Worm (Caenorhabditis elegans) whole organism, L2 larva: ENCODE measurements around the gene shl-1.

Source experiments
- lin-39 ChIP-seq: fragments of 150-350 bp; optimal IDR thresholded peaks from 2 replicates; lab custom pipeline; 2014; ENCODE audit warnings: missing biosample characterization, missing genetic modification reagents, missing genetic modification characterization
- snpc-4 ChIP-seq: fragments of 150-350 bp; optimal IDR thresholded peaks from 2 replicates; lab custom pipeline; 2014; ENCODE audit warnings: missing biosample characterization, missing genetic modification characterization
- unc-62 ChIP-seq: fragments of 150-350 bp; optimal IDR thresholded peaks from 2 replicates; lab custom pipeline; 2014; ENCODE audit warnings: missing biosample characterization, missing genetic modification reagents, missing genetic modification characterization

DNA sequence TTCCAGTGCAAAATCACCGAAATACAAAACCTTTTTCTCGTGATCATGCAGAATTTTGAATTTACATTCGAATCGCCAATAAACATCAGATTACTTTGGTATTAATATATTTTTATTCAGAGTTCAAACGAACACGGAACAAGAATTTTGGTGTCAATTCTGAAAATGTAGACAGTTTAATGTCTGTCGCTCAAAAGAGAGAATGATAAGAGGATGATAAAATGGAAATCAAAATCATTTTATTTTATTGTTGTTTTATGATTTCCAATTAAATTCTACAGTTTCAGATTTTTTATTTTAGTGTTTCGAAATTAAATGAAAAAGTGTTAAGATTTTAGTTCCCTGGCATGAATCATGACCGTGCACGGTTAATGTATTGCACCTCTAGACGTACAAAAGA is 48.5 kb upstream of the shl-1 start:
- no peak for TF ChIP-seq lin-39 (tag; lab: Kevin White, UChicago)
- no peak for TF ChIP-seq unc-62 (GFP tag; lab: Kevin White, UChicago)
- TF ChIP-seq snpc-4 (tag; lab: Kevin White, UChicago): no peak
